Fruit fly (Drosophila melanogaster) whole organism, embryonic: ENCODE results near the gene kraken.

Experiments used
- ATbp ChIP-seq: fragments of 200-800 bp; sonication (Bioruptor generic); optimal IDR thresholded peaks from 2 replicates; lab custom pipeline; 2017; ENCODE audit warnings: missing biosample characterization, mild to moderate bottlenecking, missing genetic modification characterization, missing genetic modification reagents
- Atf-2 ChIP-seq: fragments of 200-800 bp; sonication (Bioruptor generic); optimal IDR thresholded peaks from 2 replicates; lab custom pipeline; 2016; ENCODE audit warnings: missing biosample characterization, missing genetic modification characterization
- Bgb ChIP-seq: fragments of 200-800 bp; sonication (Bioruptor generic); IDR thresholded peaks from 2 replicates; pipeline ENCODE4 v1.3.6; 2022; ENCODE audit warnings: missing biosample characterization, missing genetic modification characterization; ENCODE audit not compliant: partially characterized antibody
- Bteb2 ChIP-seq: fragments of 200-800 bp; sonication (Bioruptor generic); optimal IDR thresholded peaks from 2 replicates; lab custom pipeline; 2016; ENCODE audit warnings: missing biosample characterization, missing genetic modification characterization
- CG1024 ChIP-seq: fragments of 200-800 bp; sonication (Bioruptor generic); IDR thresholded peaks from 2 replicates; pipeline ENCODE4 v1.3.6; 2022; ENCODE audit warnings: missing biosample characterization, missing genetic modification characterization
- CG10366 ChIP-seq: fragments of 200-800 bp; sonication (Bioruptor generic); IDR thresholded peaks from 2 replicates; pipeline ENCODE4 v1.3.6; 2022; ENCODE audit warnings: missing biosample characterization, missing genetic modification characterization
- CG11696 ChIP-seq: fragments of 200-800 bp; sonication (Bioruptor generic); IDR thresholded peaks from 2 replicates; pipeline ENCODE4 v1.3.6; 2022; ENCODE audit warnings: missing biosample characterization, missing genetic modification characterization
- CG14441 ChIP-seq: fragments of 200-800 bp; sonication (Bioruptor generic); IDR thresholded peaks from 2 replicates; pipeline ENCODE4 v1.3.6; 2022; ENCODE audit warnings: missing biosample characterization, missing genetic modification characterization
- CG16813 ChIP-seq: fragments of 200-800 bp; sonication (Bioruptor generic); IDR thresholded peaks from 3 replicates; pipeline ENCODE4 v1.3.6; 2022; ENCODE audit warnings: missing biosample characterization, missing genetic modification characterization; ENCODE audit not compliant: partially characterized antibody
- CG3065 ChIP-seq: fragments of 200-800 bp; sonication (Bioruptor generic); optimal IDR thresholded peaks from 2 replicates; lab custom pipeline; 2016; ENCODE audit warnings: missing biosample characterization, missing genetic modification characterization
- CG32532 ChIP-seq: fragments of 200-800 bp; sonication (Bioruptor generic); IDR thresholded peaks from 2 replicates; pipeline ENCODE4 v1.3.6; 2022; ENCODE audit warnings: missing biosample characterization, missing genetic modification characterization
- CG33213 ChIP-seq: fragments of 200-800 bp; sonication (Bioruptor generic); optimal IDR thresholded peaks from 3 replicates; lab custom pipeline; 2016; ENCODE audit warnings: missing biosample characterization, missing genetic modification characterization
- CG33557 ChIP-seq: fragments of 200-800 bp; sonication (Bioruptor generic); optimal IDR thresholded peaks from 2 replicates; lab custom pipeline; 2019; ENCODE audit warnings: missing biosample characterization, mild to moderate bottlenecking, missing genetic modification characterization, moderate library complexity
- CG4820 ChIP-seq: fragments of 200-800 bp; sonication (Bioruptor generic); optimal IDR thresholded peaks from 3 replicates; lab custom pipeline; 2016; ENCODE audit warnings: missing biosample characterization, missing genetic modification characterization
- CG4854 ChIP-seq: fragments of 200-800 bp; sonication (Bioruptor generic); optimal IDR thresholded peaks from 2 replicates; lab custom pipeline; 2016; ENCODE audit warnings: missing biosample characterization, missing genetic modification characterization, inconsistent platforms
- CG5180 ChIP-seq: fragments of 200-800 bp; sonication (Bioruptor generic); optimal IDR thresholded peaks from 3 replicates; lab custom pipeline; 2017; ENCODE audit warnings: missing biosample characterization, missing genetic modification characterization, mild to moderate bottlenecking, moderate library complexity, missing genetic modification reagents
- CG7987 ChIP-seq: fragments of 200-800 bp; sonication (Bioruptor generic); optimal IDR thresholded peaks from 2 replicates; lab custom pipeline; 2018; ENCODE audit warnings: missing biosample characterization, mild to moderate bottlenecking, missing genetic modification characterization, moderate library complexity
- CG8089 ChIP-seq: fragments of 200-800 bp; sonication (Bioruptor generic); optimal IDR thresholded peaks from 3 replicates; lab custom pipeline; 2016; ENCODE audit warnings: missing biosample characterization, missing genetic modification characterization
- CG9609 ChIP-seq: fragments of 200-800 bp; sonication (Bioruptor generic); optimal IDR thresholded peaks from 3 replicates; lab custom pipeline; 2016; ENCODE audit warnings: missing biosample characterization, missing genetic modification characterization
- Chrac-16 ChIP-seq: fragments of 200-800 bp; sonication (Bioruptor generic); optimal IDR thresholded peaks from 3 replicates; lab custom pipeline; 2016; ENCODE audit warnings: missing biosample characterization, missing genetic modification characterization
- D19B ChIP-seq: fragments of 200-800 bp; sonication (Bioruptor generic); optimal IDR thresholded peaks from 2 replicates; lab custom pipeline; 2017; ENCODE audit warnings: missing biosample characterization, mild to moderate bottlenecking, missing genetic modification characterization
- Dbx ChIP-seq: fragments of 200-800 bp; sonication (Bioruptor generic); IDR thresholded peaks from 3 replicates; pipeline ENCODE4 v1.3.6; 2022; ENCODE audit warnings: missing biosample characterization, missing genetic modification characterization
- Dip3 ChIP-seq: fragments of 200-800 bp; sonication (Bioruptor generic); optimal IDR thresholded peaks from 3 replicates; lab custom pipeline; 2016; ENCODE audit warnings: missing biosample characterization, missing genetic modification characterization
- Doc2 ChIP-seq: fragments of 200-800 bp; sonication (Bioruptor generic); IDR thresholded peaks from 2 replicates; pipeline ENCODE4 v1.3.6; 2022; ENCODE audit warnings: missing biosample characterization, missing genetic modification characterization
- Dp ChIP-seq: fragments of 200-800 bp; sonication (Bioruptor generic); optimal IDR thresholded peaks from 2 replicates; lab custom pipeline; 2018; ENCODE audit warnings: missing biosample characterization, mild to moderate bottlenecking, missing genetic modification characterization, moderate library complexity
- Elba2 ChIP-seq: fragments of 200-800 bp; sonication (Bioruptor generic); optimal IDR thresholded peaks from 3 replicates; lab custom pipeline; 2016; ENCODE audit warnings: missing biosample characterization, missing genetic modification characterization
- Fer1 ChIP-seq: fragments of 200-800 bp; sonication (Bioruptor generic); optimal IDR thresholded peaks from 2 replicates; lab custom pipeline; 2017; ENCODE audit warnings: missing biosample characterization, mild to moderate bottlenecking, missing genetic modification characterization
- Hand ChIP-seq: fragments of 200-800 bp; sonication (Bioruptor generic); optimal IDR thresholded peaks from 2 replicates; lab custom pipeline; 2017; ENCODE audit warnings: mild to moderate bottlenecking, missing biosample characterization, missing genetic modification reagents, missing genetic modification characterization
- Kr ChIP-seq: fragments of 200-800 bp; sonication (Bioruptor generic); optimal IDR thresholded peaks from 2 replicates; lab custom pipeline; 2017; ENCODE audit warnings: missing biosample characterization, mild to moderate bottlenecking, missing genetic modification characterization
- MTF-1 ChIP-seq: fragments of 200-800 bp; sonication (Bioruptor generic); optimal IDR thresholded peaks from 2 replicates; lab custom pipeline; 2018; ENCODE audit warnings: missing biosample characterization, mild to moderate bottlenecking, missing genetic modification characterization, borderline replicate concordance
- Max ChIP-seq: fragments of 200-800 bp; sonication (Bioruptor generic); optimal IDR thresholded peaks from 2 replicates; lab custom pipeline; 2016; ENCODE audit warnings: missing biosample characterization, mild to moderate bottlenecking, missing genetic modification characterization
- Meics ChIP-seq: fragments of 200-800 bp; sonication (Bioruptor generic); optimal IDR thresholded peaks from 2 replicates; lab custom pipeline; 2017; ENCODE audit warnings: missing biosample characterization, mild to moderate bottlenecking, missing genetic modification characterization
- NFAT ChIP-seq: fragments of 200-800 bp; sonication (Bioruptor generic); IDR thresholded peaks from 2 replicates; pipeline ENCODE4 v1.3.6; 2022; ENCODE audit warnings: missing biosample characterization, missing genetic modification characterization
- Spps ChIP-seq: fragments of 200-800 bp; sonication (Bioruptor generic); optimal IDR thresholded peaks from 2 replicates; lab custom pipeline; 2018; ENCODE audit warnings: missing biosample characterization, mild to moderate bottlenecking, missing genetic modification characterization
- Usf ChIP-seq: fragments of 200-800 bp; sonication (Bioruptor generic); optimal IDR thresholded peaks from 2 replicates; lab custom pipeline; 2017; ENCODE audit warnings: missing genotype, missing biosample characterization, missing genetic modification characterization
- caup ChIP-seq: fragments of 200-800 bp; sonication (Bioruptor generic); optimal IDR thresholded peaks from 3 replicates; lab custom pipeline; 2017; ENCODE audit warnings: missing biosample characterization, mild to moderate bottlenecking, missing genetic modification characterization, moderate library complexity; ENCODE audit not compliant: severe bottlenecking
- esg ChIP-seq: fragments of 200-800 bp; sonication (Bioruptor generic); conservative IDR thresholded peaks from 2 replicates; pipeline ENCODE4 v1.3.6; 2022; ENCODE audit warnings: missing biosample characterization, missing genetic modification characterization
- hb ChIP-seq: fragments of 200-800 bp; sonication (Bioruptor generic); IDR thresholded peaks from 3 replicates; pipeline ENCODE4 v1.3.6; 2022; ENCODE audit warnings: missing biosample characterization, missing genetic modification characterization; ENCODE audit not compliant: partially characterized antibody
- inv ChIP-seq: fragments of 200-800 bp; sonication (Bioruptor generic); IDR thresholded peaks from 2 replicates; pipeline ENCODE4 v1.3.6; 2022; ENCODE audit warnings: missing biosample characterization, missing genetic modification characterization; ENCODE audit not compliant: partially characterized antibody
- mld ChIP-seq: fragments of 200-800 bp; sonication (Bioruptor generic); IDR thresholded peaks from 3 replicates; pipeline ENCODE4 v1.3.6; 2022; ENCODE audit warnings: missing biosample characterization, missing genetic modification characterization; ENCODE audit not compliant: partially characterized antibody
- odd ChIP-seq: fragments of 200-800 bp; sonication (Bioruptor generic); optimal IDR thresholded peaks from 2 replicates; lab custom pipeline; 2017; ENCODE audit warnings: missing biosample characterization, mild to moderate bottlenecking, missing genetic modification characterization
- pnt ChIP-seq: fragments of 200-800 bp; sonication (Bioruptor generic); optimal IDR thresholded peaks from 3 replicates; lab custom pipeline; 2016; ENCODE audit warnings: missing biosample characterization, missing genetic modification characterization
- pzg ChIP-seq: fragments of 200-800 bp; sonication (Bioruptor generic); optimal IDR thresholded peaks from 3 replicates; lab custom pipeline; 2018; ENCODE audit warnings: missing biosample characterization, mild to moderate bottlenecking, missing genetic modification characterization, moderate library complexity
- repo ChIP-seq: fragments of 200-800 bp; sonication (Bioruptor generic); optimal IDR thresholded peaks from 2 replicates; lab custom pipeline; 2016; ENCODE audit warnings: missing biosample characterization, missing genetic modification characterization
- sens ChIP-seq: fragments of 200-800 bp; sonication (Bioruptor generic); peaks from one replicate; lab custom pipeline; 2016; ENCODE audit warnings: missing biosample characterization, missing genetic modification characterization
- sna ChIP-seq: fragments of 200-800 bp; sonication (Bioruptor generic); IDR thresholded peaks from 2 replicates; pipeline ENCODE4 v1.3.6; 2022; ENCODE audit warnings: missing biosample characterization, missing genetic modification characterization; ENCODE audit not compliant: partially characterized antibody
- ssp ChIP-seq: fragments of 200-800 bp; sonication (Bioruptor generic); IDR thresholded peaks from 2 replicates; pipeline ENCODE4 v1.3.6; 2022; ENCODE audit warnings: missing biosample characterization, missing genetic modification characterization
- trem ChIP-seq: fragments of 200-800 bp; optimal IDR thresholded peaks from 3 replicates; lab custom pipeline; 2019; ENCODE audit warnings: missing biosample characterization, mild to moderate bottlenecking, missing genetic modification characterization, moderate library complexity
- tx ChIP-seq: fragments of 200-800 bp; sonication (Bioruptor generic); optimal IDR thresholded peaks from 2 replicates; lab custom pipeline; 2016; ENCODE audit warnings: missing biosample characterization, missing genetic modification characterization
- wek ChIP-seq: fragments of 200-800 bp; sonication (Bioruptor generic); optimal IDR thresholded peaks from 3 replicates; lab custom pipeline; 2018; ENCODE audit warnings: missing biosample characterization, mild to moderate bottlenecking, missing genetic modification characterization, moderate library complexity
- wor ChIP-seq: fragments of 200-800 bp; sonication (Bioruptor generic); IDR thresholded peaks from 2 replicates; pipeline ENCODE4 v1.3.6; 2022; ENCODE audit warnings: missing biosample characterization, missing genetic modification characterization

kraken gene

dm6 chr2L:871419-871846 lies 18.9 kb downstream of the kraken start (continued):
- TF ChIP-seq mld (no peak), CG8089 (no peak), pzg (GFP tag; lab: Kevin White, UChicago) (peak; percentile 65), CG4854 (GFP tag; lab: Kevin White, UChicago) (no peak), ATbp (no peak), pnt (GFP tag; lab: Kevin White, UChicago) (no peak), sens (GFP tag; lab: Kevin White, UChicago) (peak; percentile 35), hb (GFP tag; lab: Robert Waterston, UW) (no peak), Bgb (no peak), CG7987 (GFP tag; lab: Kevin White, UChicago) (no peak), sna (GFP tag; lab: Robert Waterston, UW) (no peak), CG9609 (GFP tag; lab: Kevin White, UChicago) (peak; percentile 39), CG5180 (GFP tag; lab: Kevin White, UChicago) (no peak), repo (no peak), Atf-2 (GFP tag; lab: Kevin White, UChicago) (no peak), wor (GFP tag; lab: Robert Waterston, UW) (no peak), Dip3 (GFP tag; lab: Kevin White, UChicago) (peak; percentile 36), Doc2 (no peak), CG32532 (GFP tag; lab: Robert Waterston, UW) (peak; percentile 48; the same call in 1 of the 2 replicates), caup (peak; percentile 17), ssp (GFP tag; lab: Robert Waterston, UW) (no peak), Bteb2 (GFP tag; lab: Kevin White, UChicago) (no peak), esg (GFP tag; lab: Robert Waterston, UW) (no peak), Chrac-16 (GFP tag; lab: Kevin White, UChicago) (no peak), Fer1 (GFP tag; lab: Kevin White, UChicago) (peak; percentile 43), CG3065 (peak; percentile 1), CG4820 (GFP tag; lab: Kevin White, UChicago) (peak; percentile 17), CG33557 (no peak), MTF-1 (no peak), Dbx (GFP tag; lab: Robert Waterston, UW) (peak; percentile 26; the same call in 1 of the 3 replicates), inv (GFP tag; lab: Robert Waterston, UW) (no peak; the same call in 1 of the 2 replicates), wek (GFP tag; lab: Kevin White, UChicago) (no peak), Meics (GFP tag; lab: Kevin White, UChicago) (no peak), trem (tag; lab: Kevin White, UChicago) (no peak), CG16813 (GFP tag; lab: Robert Waterston, UW) (peak; percentile 10; the same call in 1 of the 3 replicates), CG10366 (no peak), NFAT (GFP tag; lab: Robert Waterston, UW) (peak; percentile 51; the same call in 1 of the 2 replicates), tx (GFP tag; lab: Kevin White, UChicago) (no peak), Dp (GFP tag; lab: Kevin White, UChicago) (peak; percentile 9), CG1024 (GFP tag; lab: Robert Waterston, UW) (no peak), CG11696 (GFP tag; lab: Robert Waterston, UW) (no peak), CG33213 (GFP tag; lab: Kevin White, UChicago) (no peak), Spps (tag; lab: Kevin White, UChicago) (no peak), D19B (GFP tag; lab: Kevin White, UChicago) (no peak), Usf (GFP tag; lab: Kevin White, UChicago) (no peak), Elba2 (GFP tag; lab: Kevin White, UChicago) (no peak), CG14441 (no peak), Max (GFP tag; lab: Kevin White, UChicago) (no peak), odd (GFP tag; lab: Kevin White, UChicago) (no peak), Kr (GFP tag; lab: Kevin White, UChicago) (no peak), Hand (GFP tag; lab: Kevin White, UChicago) (no peak)
